Worm (Caenorhabditis elegans) whole organism, L4/young adult: ENCODE data around the gene R13H4.7.

Experiments
- W03F9.2 ChIP-seq: fragments of 150-350 bp; optimal IDR thresholded peaks from 2 replicates; lab custom pipeline; 2014; ENCODE audit warnings: missing biosample characterization, missing genetic modification characterization
- dao-5 ChIP-seq: sonication (generic microtip); optimal IDR thresholded peaks from 2 replicates; lab custom pipeline; 2016; ENCODE audit warnings: missing genotype, missing genetic modification characterization, moderate library complexity, missing compliant biosample characterization
- him-1 ChIP-seq: sonication (generic microtip); optimal IDR thresholded peaks from 2 replicates; lab custom pipeline; 2016; ENCODE audit warnings: missing genotype, missing genetic modification reagents, missing genetic modification characterization, missing compliant biosample characterization

DNA sequence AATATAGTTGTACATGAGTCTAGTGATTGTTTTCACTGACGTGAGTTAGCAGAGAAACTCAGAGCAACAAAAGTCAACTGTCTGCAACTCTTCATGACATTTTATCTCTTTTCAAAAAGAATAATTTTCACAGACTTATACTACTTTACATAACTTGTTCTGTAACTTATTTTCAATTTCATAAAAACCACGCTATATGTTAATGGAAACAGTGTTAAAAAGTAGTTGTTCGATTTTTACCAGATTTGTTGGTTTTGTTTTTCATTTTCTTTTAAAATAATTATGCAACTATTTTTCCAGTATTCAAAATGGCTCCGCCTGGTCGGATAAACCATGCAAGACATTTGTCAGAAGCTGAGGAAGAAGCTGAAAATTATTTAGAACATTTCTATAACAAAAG, 7.0 kb upstream of the R13H4.7 start, which contains the start of gene sulp-4:
- TF ChIP-seq dao-5 (no peak), him-1 (tag; lab: Kevin White, UChicago) (no peak), W03F9.2 (tag; lab: Kevin White, UChicago) (no peak)
